Fruit fly (Drosophila melanogaster) whole organism, embryonic: ENCODE data around the gene Aasdh.
A peak's percentile ranks its signal among the peaks of the same experiment; 100 is the strongest.

ENCODE experiments used
- Awh ChIP-seq: fragments of 200-800 bp; sonication (Bioruptor generic); IDR thresholded peaks from 2 replicates; pipeline ENCODE4, ENCODE4 v1.3.6; 2022; ENCODE audit warnings: missing biosample characterization, missing genetic modification characterization
- B-H1 ChIP-seq: fragments of 200-800 bp; sonication (Bioruptor generic); IDR thresholded peaks from 3 replicates; pipeline ENCODE4 v1.3.6; 2022; ENCODE audit warnings: missing biosample characterization, missing genetic modification characterization
- CG10321 ChIP-seq: fragments of 200-800 bp; sonication (Bioruptor generic); IDR thresholded peaks from 2 replicates; pipeline ENCODE4 v1.3.6; 2022; ENCODE audit warnings: missing biosample characterization, missing genetic modification characterization
- CG13123 ChIP-seq: fragments of 200-800 bp; sonication (Bioruptor generic); optimal IDR thresholded peaks from 2 replicates; lab custom pipeline; 2016; ENCODE audit warnings: missing biosample characterization, missing genetic modification characterization
- CG13894 ChIP-seq: fragments of 200-800 bp; sonication (Bioruptor generic); optimal IDR thresholded peaks from 3 replicates; lab custom pipeline; 2018; ENCODE audit warnings: missing biosample characterization, mild to moderate bottlenecking, missing genetic modification characterization, moderate library complexity
- CG14014 ChIP-seq: fragments of 200-800 bp; sonication (Bioruptor generic); IDR thresholded peaks from 2 replicates; pipeline ENCODE4 v1.3.6; 2022; ENCODE audit warnings: missing biosample characterization, missing genetic modification characterization
- CG17829 ChIP-seq: fragments of 200-800 bp; optimal IDR thresholded peaks from 2 replicates; lab custom pipeline; 2019; ENCODE audit warnings: missing biosample characterization, mild to moderate bottlenecking, missing genetic modification characterization, moderate library complexity
- CG1832 ChIP-seq: fragments of 200-800 bp; sonication (Bioruptor generic); optimal IDR thresholded peaks from 2 replicates; lab custom pipeline; 2017; ENCODE audit warnings: missing biosample characterization, mild to moderate bottlenecking, missing genetic modification characterization, inconsistent platforms
- CG18476 ChIP-seq: fragments of 200-800 bp; sonication (Bioruptor generic); optimal IDR thresholded peaks from 2 replicates; lab custom pipeline; 2016; ENCODE audit warnings: missing biosample characterization, mild to moderate bottlenecking, missing genetic modification characterization
- CG2120 ChIP-seq: fragments of 200-800 bp; sonication (Bioruptor generic); optimal IDR thresholded peaks from 3 replicates; lab custom pipeline; 2016; ENCODE audit warnings: missing biosample characterization, missing genetic modification characterization
- CG30020 ChIP-seq: fragments of 200-800 bp; optimal IDR thresholded peaks from 2 replicates; lab custom pipeline; 2019; ENCODE audit warnings: missing biosample characterization, mild to moderate bottlenecking, missing genetic modification characterization, moderate library complexity
- CG3065 ChIP-seq: fragments of 200-800 bp; sonication (Bioruptor generic); optimal IDR thresholded peaks from 2 replicates; lab custom pipeline; 2016; ENCODE audit warnings: missing biosample characterization, missing genetic modification characterization
- CG32532 ChIP-seq: fragments of 200-800 bp; sonication (Bioruptor generic); IDR thresholded peaks from 2 replicates; pipeline ENCODE4 v1.3.6; 2022; ENCODE audit warnings: missing biosample characterization, missing genetic modification characterization
- CG33213 ChIP-seq: fragments of 200-800 bp; sonication (Bioruptor generic); optimal IDR thresholded peaks from 3 replicates; lab custom pipeline; 2016; ENCODE audit warnings: missing biosample characterization, missing genetic modification characterization
- CG3838 ChIP-seq: fragments of 200-800 bp; sonication (Bioruptor generic); optimal IDR thresholded peaks from 3 replicates; lab custom pipeline; 2016; ENCODE audit warnings: missing biosample characterization, missing genetic modification characterization
- CG4707 ChIP-seq: fragments of 200-800 bp; sonication (Bioruptor generic); optimal IDR thresholded peaks from 2 replicates; lab custom pipeline; 2018; ENCODE audit warnings: missing biosample characterization, mild to moderate bottlenecking, missing genetic modification characterization, moderate library complexity
- CG6654 ChIP-seq: fragments of 200-800 bp; sonication (Bioruptor generic); optimal IDR thresholded peaks from 2 replicates; lab custom pipeline; 2017; ENCODE audit warnings: missing biosample characterization, mild to moderate bottlenecking, missing genetic modification characterization
- CG6791 ChIP-seq: fragments of 200-800 bp; sonication (Bioruptor generic); IDR thresholded peaks from 3 replicates; pipeline ENCODE4 v1.3.6; 2022; ENCODE audit warnings: missing biosample characterization, missing genetic modification characterization; ENCODE audit not compliant: partially characterized antibody
- CG7556 ChIP-seq: fragments of 200-800 bp; sonication (Bioruptor generic); optimal IDR thresholded peaks from 2 replicates; lab custom pipeline; 2017; ENCODE audit warnings: missing biosample characterization, mild to moderate bottlenecking, missing genetic modification characterization
- CG7987 ChIP-seq: fragments of 200-800 bp; sonication (Bioruptor generic); optimal IDR thresholded peaks from 2 replicates; lab custom pipeline; 2018; ENCODE audit warnings: missing biosample characterization, mild to moderate bottlenecking, missing genetic modification characterization, moderate library complexity
- CG8089 ChIP-seq: fragments of 200-800 bp; sonication (Bioruptor generic); optimal IDR thresholded peaks from 3 replicates; lab custom pipeline; 2016; ENCODE audit warnings: missing biosample characterization, missing genetic modification characterization
- CG8388 ChIP-seq: fragments of 200-800 bp; sonication (Bioruptor generic); optimal IDR thresholded peaks from 2 replicates; lab custom pipeline; 2019; ENCODE audit warnings: missing biosample characterization, mild to moderate bottlenecking, missing genetic modification characterization, moderate library complexity
- CG9876 ChIP-seq: fragments of 200-800 bp; sonication (Bioruptor generic); optimal IDR thresholded peaks from 2 replicates; lab custom pipeline; 2016; ENCODE audit warnings: missing biosample characterization, missing genetic modification characterization
- Dek ChIP-seq: fragments of 200-800 bp; sonication (Bioruptor generic); optimal IDR thresholded peaks from 3 replicates; lab custom pipeline; 2019; ENCODE audit warnings: missing biosample characterization, mild to moderate bottlenecking, missing genetic modification characterization, moderate library complexity
- E2f2 ChIP-seq: fragments of 200-800 bp; sonication (Bioruptor generic); IDR thresholded peaks from 2 replicates; pipeline ENCODE4 v1.3.6; 2022; ENCODE audit warnings: missing biosample characterization, missing genetic modification characterization
- Eip74EF ChIP-seq, 2 experiments: fragments of 200-800 bp in 1 of 2; fragments of >200 bp in 1 of 2; sonication (Bioruptor generic) in 1 of 2; optimal IDR thresholded peaks; 2 replicates each; lab custom pipeline; 2017 to 2019; ENCODE audit warnings: missing biosample characterization in 2 of 2, missing genetic modification characterization in 2 of 2, mild to moderate bottlenecking in 1 of 2, moderate library complexity in 1 of 2
- Fer1 ChIP-seq: fragments of 200-800 bp; sonication (Bioruptor generic); optimal IDR thresholded peaks from 2 replicates; lab custom pipeline; 2017; ENCODE audit warnings: missing biosample characterization, mild to moderate bottlenecking, missing genetic modification characterization
- Med ChIP-seq: fragments of 200-800 bp; sonication (Bioruptor generic); peaks from one replicate; lab custom pipeline; 2016; ENCODE audit warnings: missing biosample characterization, missing genetic modification characterization, mild to moderate bottlenecking, inconsistent platforms, moderate library complexity
- Poxn ChIP-seq: fragments of 200-800 bp; sonication (Bioruptor generic); IDR thresholded peaks from 2 replicates; pipeline ENCODE4 v1.3.6; 2022; ENCODE audit warnings: missing biosample characterization, missing genetic modification characterization
- Rfx ChIP-seq: fragments of 200-800 bp; sonication (Bioruptor generic); IDR thresholded peaks from 2 replicates; pipeline ENCODE4 v1.3.6; 2022; ENCODE audit warnings: missing biosample characterization, missing genetic modification characterization
- Sox102F ChIP-seq: fragments of 200-800 bp; sonication (Bioruptor generic); optimal IDR thresholded peaks from 2 replicates; lab custom pipeline; 2018; ENCODE audit warnings: missing biosample characterization, mild to moderate bottlenecking, missing genetic modification characterization, moderate library complexity
- al ChIP-seq: fragments of 200-800 bp; sonication (Bioruptor generic); IDR thresholded peaks from 2 replicates; pipeline ENCODE4 v1.3.6; 2022; ENCODE audit warnings: missing biosample characterization, missing genetic modification characterization
- ase ChIP-seq: fragments of 200-800 bp; sonication (Bioruptor generic); IDR thresholded peaks from 3 replicates; pipeline ENCODE4 v1.3.6; 2022; ENCODE audit warnings: missing biosample characterization, missing genetic modification characterization
- btn ChIP-seq: fragments of 200-800 bp; sonication (Bioruptor generic); optimal IDR thresholded peaks from 2 replicates; lab custom pipeline; 2016; ENCODE audit warnings: missing biosample characterization, missing genetic modification characterization
- cato ChIP-seq: fragments of 200-800 bp; sonication (Bioruptor generic); optimal IDR thresholded peaks from 2 replicates; lab custom pipeline; 2016; ENCODE audit warnings: missing biosample characterization, missing genetic modification characterization, borderline replicate concordance
- dan ChIP-seq: fragments of 200-800 bp; sonication (Bioruptor generic); IDR thresholded peaks from 2 replicates; pipeline ENCODE4 v1.3.6; 2022; ENCODE audit warnings: missing biosample characterization, missing genetic modification characterization
- fd3F ChIP-seq: fragments of 200-800 bp; sonication (Bioruptor generic); optimal IDR thresholded peaks from 2 replicates; lab custom pipeline; 2018; ENCODE audit warnings: missing biosample characterization, mild to moderate bottlenecking, missing genetic modification characterization, moderate library complexity
- fu2 ChIP-seq: fragments of 200-800 bp; sonication (Bioruptor generic); optimal IDR thresholded peaks from 2 replicates; lab custom pipeline; 2016; ENCODE audit warnings: missing biosample characterization, missing genetic modification characterization
- gcm ChIP-seq: fragments of 200-800 bp; sonication (Bioruptor generic); optimal IDR thresholded peaks from 2 replicates; lab custom pipeline; 2019; ENCODE audit warnings: missing biosample characterization, mild to moderate bottlenecking, missing genetic modification characterization, moderate library complexity
- gsb ChIP-seq: fragments of 200-800 bp; sonication (Bioruptor generic); IDR thresholded peaks from 2 replicates; pipeline ENCODE4 v1.3.6; 2022; ENCODE audit warnings: missing biosample characterization, missing genetic modification characterization
- hth ChIP-seq: fragments of >200 bp; optimal IDR thresholded peaks from 2 replicates; lab custom pipeline; 2017; ENCODE audit warnings: inconsistent platforms
- jigr1 ChIP-seq: fragments of 200-800 bp; sonication (Bioruptor generic); IDR thresholded peaks from 3 replicates; pipeline ENCODE4 v1.3.6; 2022; ENCODE audit warnings: missing biosample characterization, missing genetic modification characterization
- lmd ChIP-seq: fragments of 200-800 bp; sonication (Bioruptor generic); IDR thresholded peaks from 2 replicates; pipeline ENCODE4 v1.3.6; 2022; ENCODE audit warnings: missing biosample characterization, missing genetic modification characterization
- pros ChIP-seq: fragments of 200-800 bp; sonication (Bioruptor generic); optimal IDR thresholded peaks from 3 replicates; lab custom pipeline; 2019; ENCODE audit warnings: missing biosample characterization, mild to moderate bottlenecking, missing genetic modification characterization, moderate library complexity
- pum ChIP-seq: fragments of 200-800 bp; sonication (Bioruptor generic); optimal IDR thresholded peaks from 2 replicates; lab custom pipeline; 2016; ENCODE audit warnings: missing biosample characterization, missing genetic modification characterization
- run ChIP-seq: fragments of 200-800 bp; sonication (Bioruptor generic); optimal IDR thresholded peaks from 3 replicates; lab custom pipeline; 2018; ENCODE audit warnings: missing biosample characterization, mild to moderate bottlenecking, missing genetic modification characterization
- salm ChIP-seq: fragments of 200-800 bp; sonication (Bioruptor generic); optimal IDR thresholded peaks from 2 replicates; lab custom pipeline; 2018; ENCODE audit warnings: missing biosample characterization, mild to moderate bottlenecking, missing genetic modification characterization
- slbo ChIP-seq: fragments of 200-800 bp; sonication (Bioruptor generic); IDR thresholded peaks from 2 replicates; pipeline ENCODE4 v1.3.6; 2022; ENCODE audit warnings: missing biosample characterization, missing genetic modification characterization
- sob ChIP-seq: fragments of 200-800 bp; sonication (Bioruptor generic); IDR thresholded peaks from 2 replicates; pipeline ENCODE4 v1.3.6; 2022; ENCODE audit warnings: missing biosample characterization, missing genetic modification characterization
- stc ChIP-seq: fragments of 200-800 bp; sonication (Bioruptor generic); IDR thresholded peaks from 2 replicates; pipeline ENCODE4 v1.3.6; 2022; ENCODE audit warnings: missing biosample characterization, missing genetic modification characterization
- tup ChIP-seq: fragments of 200-800 bp; sonication (Bioruptor generic); optimal IDR thresholded peaks from 2 replicates; lab custom pipeline; 2016; ENCODE audit warnings: missing biosample characterization, mild to moderate bottlenecking, missing genetic modification characterization, moderate library complexity

Aasdh gene

DNA sequence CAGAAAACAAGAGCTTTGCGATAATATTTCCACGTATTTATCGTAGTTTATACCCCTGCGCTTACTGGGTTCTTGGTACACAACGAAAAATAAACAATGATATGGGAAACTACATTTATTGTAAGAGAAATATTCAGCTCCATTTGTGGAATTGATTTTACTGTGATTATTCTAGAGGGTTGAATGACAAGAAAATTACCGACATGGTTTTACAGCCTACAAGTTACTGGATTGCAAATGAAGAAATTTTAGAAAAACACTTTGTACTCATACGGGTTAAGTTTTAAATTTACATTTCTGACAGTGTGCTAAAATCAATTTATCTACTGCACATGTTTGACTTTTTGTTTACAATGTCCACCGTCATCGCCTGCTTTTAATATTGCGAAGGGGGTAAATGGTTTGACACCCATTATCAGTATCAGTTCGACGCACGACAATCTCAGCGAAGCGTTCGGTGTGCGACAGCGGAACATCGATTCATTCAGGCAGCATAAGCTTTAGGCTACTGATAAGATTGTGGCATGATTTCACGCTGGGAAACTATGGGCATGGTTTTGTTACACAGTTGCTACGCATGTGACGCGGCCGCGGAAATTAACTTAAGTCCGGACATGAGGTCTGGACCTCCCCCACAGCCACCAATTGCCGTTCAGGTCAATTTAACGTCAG, 12.5 kb upstream of the Aasdh start (continued):
- TF ChIP-seq Sox102F (GFP tag; lab: Kevin White, UChicago) (peak; percentile 35), gcm (GFP tag; lab: Kevin White, UChicago) (no peak), tup (GFP tag; lab: Kevin White, UChicago) (no peak), CG8388 (GFP tag; lab: Kevin White, UChicago) (no peak), Awh (GFP tag; lab: Robert Waterston, UW) (no peak), Poxn (GFP tag; lab: Robert Waterston, UW) (no peak), run (tag; lab: Kevin White, UChicago) (no peak), CG10321 (no peak), hth (no peak), slbo (GFP tag; lab: Robert Waterston, UW) (no peak), CG1832 (GFP tag; lab: Kevin White, UChicago) (no peak), pros (GFP tag; lab: Kevin White, UChicago) (no peak), CG32532 (GFP tag; lab: Robert Waterston, UW) (no peak), CG14014 (no peak), Fer1 (GFP tag; lab: Kevin White, UChicago) (peak; percentile 23), pum (GFP tag; lab: Kevin White, UChicago) (no peak), lmd (GFP tag; lab: Robert Waterston, UW) (no peak), jigr1 (GFP tag; lab: Robert Waterston, UW) (no peak), dan (GFP tag; lab: Robert Waterston, UW) (no peak), ase (GFP tag; lab: Robert Waterston, UW) (no peak), cato (GFP tag; lab: Kevin White, UChicago) (no peak), CG9876 (no peak), CG13894 (tag; lab: Kevin White, UChicago) (peak; percentile 13), stc (GFP tag; lab: Robert Waterston, UW) (no peak), btn (GFP tag; lab: Kevin White, UChicago) (no peak), CG17829 (tag; lab: Kevin White, UChicago) (peak; percentile 4), CG3838 (GFP tag; lab: Kevin White, UChicago) (no peak), CG3065 (no peak), B-H1 (GFP tag; lab: Robert Waterston, UW) (no peak), CG8089 (GFP tag; lab: Kevin White, UChicago) (no peak), CG4707 (GFP tag; lab: Kevin White, UChicago) (no peak), CG18476 (GFP tag; lab: Kevin White, UChicago) (no peak), CG7987 (GFP tag; lab: Kevin White, UChicago) (no peak), fd3F (GFP tag; lab: Kevin White, UChicago) (peak; percentile 13), salm (tag; lab: Kevin White, UChicago) (no peak), CG30020 (tag; lab: Kevin White, UChicago) (no peak), E2f2 (GFP tag; lab: Robert Waterston, UW) (0 out of 2 replicates have a peak, but pooled peaks have one; percentile 13), CG33213 (GFP tag; lab: Kevin White, UChicago) (no peak), sob (no peak), Rfx (GFP tag; lab: Robert Waterston, UW) (peak; percentile 30; the same call in 1 of the 2 replicates), Dek (tag; lab: Kevin White, UChicago) (peak; percentile 50), CG6654 (GFP tag; lab: Kevin White, UChicago) (no peak), CG13123 (GFP tag; lab: Kevin White, UChicago) (no peak), gsb (GFP tag; lab: Robert Waterston, UW) (no peak), CG7556 (peak; percentile 5), fu2 (no peak), CG2120 (GFP tag; lab: Kevin White, UChicago) (peak; percentile 69), Med (GFP tag; lab: Kevin White, UChicago) (peak; percentile 81), CG6791 (GFP tag; lab: Robert Waterston, UW) (no peak), al (no peak), Eip74EF (GFP tag; optimal IDR thresholded peaks at IDR 0.05; lab: Kevin White, UChicago) (no peak)
